Worm (Caenorhabditis elegans) whole organism, early embryonic: ENCODE results near the gene pap-2.

Experiments
- B0310.2 ChIP-seq: sonication (generic microtip); optimal IDR thresholded peaks from 2 replicates; lab custom pipeline; 2016; ENCODE audit warnings: mild to moderate bottlenecking, missing genetic modification characterization, missing compliant biosample characterization
- F13C5.2 ChIP-seq: sonication (generic microtip); optimal IDR thresholded peaks from 2 replicates; lab custom pipeline; 2017; ENCODE audit warnings: mild to moderate bottlenecking, missing genetic modification characterization, inconsistent platforms, missing compliant biosample characterization
- aly-1 ChIP-seq: sonication (generic microtip); optimal IDR thresholded peaks from 2 replicates; lab custom pipeline; 2016; ENCODE audit warnings: missing genetic modification characterization, missing compliant biosample characterization
- ama-1 ChIP-seq: fragments of 150-350 bp; optimal IDR thresholded peaks from 2 replicates; lab custom pipeline; 2014
- ceh-13 ChIP-seq: fragments of 200-800 bp; sonication (Bioruptor generic); optimal IDR thresholded peaks from 2 replicates; lab custom pipeline; 2018; ENCODE audit warnings: mild to moderate bottlenecking, missing genetic modification characterization, missing compliant biosample characterization
- ceh-36 ChIP-seq: sonication (generic microtip); optimal IDR thresholded peaks from 2 replicates; lab custom pipeline; 2016; ENCODE audit warnings: missing genetic modification characterization, inconsistent platforms, missing compliant biosample characterization
- ets-7 ChIP-seq: sonication (generic microtip); optimal IDR thresholded peaks from 2 replicates; lab custom pipeline; 2016; ENCODE audit warnings: missing genotype, missing genetic modification characterization, missing compliant biosample characterization
- flt-1 ChIP-seq: fragments of 200-800 bp; sonication (Bioruptor generic); IDR thresholded peaks from 2 replicates; pipeline ENCODE4 v1.3.6; 2022; ENCODE audit warnings: missing genetic modification characterization, missing compliant biosample characterization
- hmbx-1 ChIP-seq: sonication (generic microtip); optimal IDR thresholded peaks from 2 replicates; lab custom pipeline; 2016; ENCODE audit warnings: mild to moderate bottlenecking, missing genetic modification characterization, missing compliant biosample characterization
- hmg-4 ChIP-seq: fragments of 200-800 bp; sonication (Bioruptor generic); optimal IDR thresholded peaks from 2 replicates; lab custom pipeline; 2018; ENCODE audit warnings: mild to moderate bottlenecking, missing genetic modification characterization, missing compliant biosample characterization
- hnd-1 ChIP-seq: sonication (generic microtip); optimal IDR thresholded peaks from 2 replicates; lab custom pipeline; 2016; ENCODE audit warnings: missing genetic modification characterization, missing compliant biosample characterization
- pes-1 ChIP-seq: fragments of 200-800 bp; sonication (Bioruptor generic); IDR thresholded peaks from 2 replicates; pipeline ENCODE4 v1.3.6; 2022; ENCODE audit warnings: missing genetic modification reagents, missing genetic modification characterization, missing compliant biosample characterization
- scrt-1 ChIP-seq: fragments of 200-800 bp; sonication (Bioruptor generic); IDR thresholded peaks from 2 replicates; pipeline ENCODE4 v1.3.6; 2022; ENCODE audit warnings: missing genetic modification characterization, missing compliant biosample characterization
- sea-1 ChIP-seq: fragments of 200-800 bp; sonication (Bioruptor generic); conservative IDR thresholded peaks from 2 replicates; pipeline ENCODE4 v1.3.6; 2022; ENCODE audit warnings: missing genetic modification characterization, missing compliant biosample characterization
- tbx-11 ChIP-seq: fragments of 200-800 bp; sonication (Bioruptor generic); IDR thresholded peaks from 2 replicates; pipeline ENCODE4 v1.3.6; 2022; ENCODE audit warnings: missing genetic modification characterization, missing compliant biosample characterization
- tbx-37 ChIP-seq: fragments of 200-800 bp; sonication (Bioruptor generic); conservative IDR thresholded peaks from 2 replicates; pipeline ENCODE4 v1.3.6; 2022; ENCODE audit warnings: missing genetic modification reagents, missing genetic modification characterization, missing compliant biosample characterization
- tra-4 ChIP-seq: sonication (generic microtip); optimal IDR thresholded peaks from 2 replicates; lab custom pipeline; 2017; ENCODE audit warnings: missing genetic modification characterization, missing compliant biosample characterization

The pap-2 gene

DNA sequence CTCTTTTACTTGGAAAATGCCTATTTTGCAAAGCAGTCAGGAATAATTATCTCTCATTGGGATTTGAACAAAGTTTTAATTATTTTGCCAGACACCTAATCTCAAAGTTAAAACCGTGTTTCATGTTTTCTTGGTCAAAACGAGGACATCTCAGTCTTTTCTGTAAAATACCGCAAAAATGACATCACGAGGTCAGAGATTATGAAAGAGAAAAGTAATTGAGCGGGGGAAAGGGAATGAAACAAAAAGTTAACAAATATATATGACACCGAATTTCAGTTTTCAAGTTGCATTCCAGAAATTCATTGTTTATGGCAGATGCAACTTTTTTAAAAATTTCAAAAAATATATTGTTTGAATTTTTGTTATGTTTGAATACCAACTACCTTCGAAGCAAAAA lies 6.6 kb downstream of the pap-2 start:
- TF ChIP-seq hmbx-1 (no peak), F13C5.2 (tag; lab: Kevin White, UChicago) (no peak), hmg-4 (GFP tag; lab: Kevin White, UChicago) (no peak), pes-1 (GFP tag; lab: Robert Waterston, UW) (no peak), ceh-13 (GFP tag; lab: Kevin White, UChicago) (no peak), ceh-36 (tag; lab: Kevin White, UChicago) (no peak), B0310.2 (no peak), tbx-37 (GFP tag; lab: Robert Waterston, UW) (no peak), sea-1 (GFP tag; lab: Robert Waterston, UW) (no peak), ama-1 (lab: Kevin White, UChicago) (no peak), aly-1 (no peak), ets-7 (tag; lab: Kevin White, UChicago) (no peak), tra-4 (tag; lab: Kevin White, UChicago) (no peak)

DNA sequence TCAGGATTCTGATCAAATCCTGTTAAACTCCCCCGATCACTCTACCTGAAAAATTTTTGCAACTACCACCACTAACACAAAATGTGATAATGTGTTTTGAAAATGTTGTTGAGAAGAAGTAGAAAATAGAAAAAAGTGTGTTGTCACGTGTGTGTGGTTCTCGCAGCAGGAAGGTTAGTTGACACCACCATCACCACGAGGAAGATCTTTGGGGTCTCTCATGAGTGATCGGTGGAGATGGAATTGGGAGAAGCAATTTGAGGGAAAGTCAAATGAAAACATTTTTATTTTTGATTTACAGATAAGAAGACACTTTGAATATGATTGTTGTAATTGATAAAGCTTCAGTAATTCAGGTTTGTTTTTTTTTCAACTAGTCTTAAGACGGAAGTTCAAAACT lies 7.5 kb downstream of the pap-2 start:
- TF ChIP-seq pes-1 (GFP tag; lab: Robert Waterston, UW): no peak
- TF ChIP-seq hmg-4 (GFP tag; lab: Kevin White, UChicago): no peak
- no peak for TF ChIP-seq flt-1 (GFP tag; lab: Robert Waterston, UW)
- no peak for TF ChIP-seq ets-7 (tag; lab: Kevin White, UChicago)
- no peak for TF ChIP-seq hmbx-1

DNA sequence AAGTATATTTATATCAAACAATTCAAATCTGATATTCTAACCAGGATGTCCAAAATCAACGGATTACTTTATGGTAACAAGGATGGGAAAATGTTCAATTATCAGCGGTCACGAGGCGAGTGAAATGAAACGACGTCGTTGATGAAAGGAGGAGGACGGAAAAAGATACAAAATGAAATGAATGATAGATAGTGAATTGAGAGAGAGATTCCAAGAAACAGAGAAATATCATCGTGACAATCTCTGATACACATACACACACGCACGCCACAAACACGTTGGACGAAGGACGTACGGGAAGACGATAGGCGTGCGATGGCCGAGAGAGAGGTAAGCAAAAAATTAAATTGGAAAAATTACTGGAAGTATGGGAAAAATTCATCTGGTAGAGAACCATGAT lies 8.1 kb downstream of the pap-2 start:
- no peak for TF ChIP-seq ceh-13 (GFP tag; lab: Kevin White, UChicago)
- TF ChIP-seq scrt-1 (GFP tag; lab: Robert Waterston, UW): no peak
- no peak for TF ChIP-seq tra-4 (tag; lab: Kevin White, UChicago)
- no peak for TF ChIP-seq pes-1 (GFP tag; lab: Robert Waterston, UW)
- no peak for TF ChIP-seq sea-1 (GFP tag; lab: Robert Waterston, UW)
- TF ChIP-seq ceh-36 (tag; lab: Kevin White, UChicago): no peak
- TF ChIP-seq hnd-1 (tag; lab: Kevin White, UChicago): no peak
- TF ChIP-seq flt-1 (GFP tag; lab: Robert Waterston, UW): no peak
- no peak for TF ChIP-seq hmbx-1
- no peak for TF ChIP-seq tbx-11 (GFP tag; lab: Robert Waterston, UW)
- no peak for TF ChIP-seq ama-1 (lab: Kevin White, UChicago)
- TF ChIP-seq ets-7 (tag; lab: Kevin White, UChicago): no peak
- TF ChIP-seq B0310.2: no peak
- no peak for TF ChIP-seq aly-1
- TF ChIP-seq F13C5.2 (tag; lab: Kevin White, UChicago): no peak
- TF ChIP-seq tbx-37 (GFP tag; lab: Robert Waterston, UW): no peak

DNA sequence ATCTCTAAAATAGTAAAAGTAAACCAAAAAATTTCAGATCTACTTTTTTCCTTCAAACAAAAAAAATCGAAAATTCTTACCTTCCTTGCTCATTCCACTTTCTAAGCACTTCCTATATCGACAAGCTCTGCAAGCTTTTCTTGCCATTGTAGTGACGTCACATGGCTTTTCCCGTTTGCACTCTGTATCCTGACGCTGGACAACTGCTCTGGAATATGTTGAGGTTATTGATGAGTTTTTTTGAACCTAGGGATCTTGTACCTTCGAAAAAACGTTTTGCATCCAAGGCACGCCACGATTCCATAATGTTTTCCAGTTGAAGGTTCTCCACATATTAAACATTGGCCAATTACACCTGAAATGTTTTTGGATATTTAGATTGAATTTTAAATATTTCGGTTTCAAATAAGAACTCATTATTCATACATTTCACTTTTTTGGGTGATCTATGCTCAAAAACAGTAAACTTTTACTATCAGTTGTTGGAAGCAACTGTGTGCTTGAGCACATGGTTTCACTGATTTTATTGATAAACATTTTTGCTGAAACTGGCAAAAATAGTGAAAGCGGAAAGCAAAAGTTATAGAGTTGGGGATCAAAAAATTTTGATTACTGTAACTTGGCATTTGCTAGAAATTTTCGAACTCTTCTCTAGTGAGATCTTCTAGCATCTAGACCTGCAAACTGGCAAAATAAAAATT lies 9.0 kb downstream of the pap-2 start:
- TF ChIP-seq ets-7 (tag; lab: Kevin White, UChicago): no peak
- TF ChIP-seq pes-1 (GFP tag; lab: Robert Waterston, UW): no peak
- TF ChIP-seq hmbx-1: no peak
- TF ChIP-seq aly-1: no peak
- no peak for TF ChIP-seq F13C5.2 (tag; lab: Kevin White, UChicago)
- TF ChIP-seq hnd-1 (tag; lab: Kevin White, UChicago): no peak
- no peak for TF ChIP-seq flt-1 (GFP tag; lab: Robert Waterston, UW)
- TF ChIP-seq ceh-13 (GFP tag; lab: Kevin White, UChicago): no peak
- TF ChIP-seq tbx-11 (GFP tag; lab: Robert Waterston, UW): no peak
- TF ChIP-seq tbx-37 (GFP tag; lab: Robert Waterston, UW): no peak
- no peak for TF ChIP-seq scrt-1 (GFP tag; lab: Robert Waterston, UW)
- no peak for TF ChIP-seq ama-1 (lab: Kevin White, UChicago)
- TF ChIP-seq hmg-4 (GFP tag; lab: Kevin White, UChicago): no peak
- TF ChIP-seq B0310.2: no peak

DNA sequence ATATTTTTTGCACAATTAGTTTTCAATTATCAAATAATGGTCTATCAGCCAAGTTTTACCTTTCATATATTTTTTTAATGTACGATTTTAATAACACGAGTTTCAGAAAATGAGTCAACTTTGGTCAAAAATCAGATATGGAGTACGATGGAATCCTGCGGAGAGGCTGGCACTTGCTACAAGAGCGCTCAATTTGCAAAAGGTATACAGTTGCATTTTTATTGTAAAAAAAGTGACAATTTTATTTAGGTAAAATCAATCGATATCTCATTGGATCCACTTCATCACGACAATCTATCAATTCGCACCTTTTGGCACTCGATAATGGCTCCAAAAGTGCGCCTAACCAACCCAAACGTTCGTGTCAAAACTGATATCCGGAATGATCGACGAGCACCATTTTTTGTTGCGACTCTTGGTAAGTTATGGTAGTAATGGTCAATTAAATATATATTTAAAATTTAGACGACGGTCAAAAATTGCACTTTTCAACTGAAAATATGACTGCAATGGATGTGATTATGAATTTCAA lies 11.6 kb downstream of the pap-2 start, which contains the start of gene mrpl-53:
TSS of gene mrpl-53 (plus strand) at position 107 of the 532 bp plus-strand sequence.
- no peak for TF ChIP-seq scrt-1 (GFP tag; lab: Robert Waterston, UW)
- no peak for TF ChIP-seq hmg-4 (GFP tag; lab: Kevin White, UChicago)
- no peak for TF ChIP-seq ceh-36 (tag; lab: Kevin White, UChicago)
- no peak for TF ChIP-seq F13C5.2 (tag; lab: Kevin White, UChicago)
- no peak for TF ChIP-seq aly-1
- no peak for TF ChIP-seq tbx-11 (GFP tag; lab: Robert Waterston, UW)
- no peak for TF ChIP-seq hmbx-1
- TF ChIP-seq hnd-1 (tag; lab: Kevin White, UChicago): no peak
- no peak for TF ChIP-seq tra-4 (tag; lab: Kevin White, UChicago)
- TF ChIP-seq flt-1 (GFP tag; lab: Robert Waterston, UW): no peak
- TF ChIP-seq ama-1 (lab: Kevin White, UChicago): no peak
- no peak for TF ChIP-seq ceh-13 (GFP tag; lab: Kevin White, UChicago)
- no peak for TF ChIP-seq B0310.2
- TF ChIP-seq sea-1 (GFP tag; lab: Robert Waterston, UW): no peak
- TF ChIP-seq pes-1 (GFP tag; lab: Robert Waterston, UW): no peak
- TF ChIP-seq tbx-37 (GFP tag; lab: Robert Waterston, UW): no peak
- no peak for TF ChIP-seq ets-7 (tag; lab: Kevin White, UChicago)

DNA sequence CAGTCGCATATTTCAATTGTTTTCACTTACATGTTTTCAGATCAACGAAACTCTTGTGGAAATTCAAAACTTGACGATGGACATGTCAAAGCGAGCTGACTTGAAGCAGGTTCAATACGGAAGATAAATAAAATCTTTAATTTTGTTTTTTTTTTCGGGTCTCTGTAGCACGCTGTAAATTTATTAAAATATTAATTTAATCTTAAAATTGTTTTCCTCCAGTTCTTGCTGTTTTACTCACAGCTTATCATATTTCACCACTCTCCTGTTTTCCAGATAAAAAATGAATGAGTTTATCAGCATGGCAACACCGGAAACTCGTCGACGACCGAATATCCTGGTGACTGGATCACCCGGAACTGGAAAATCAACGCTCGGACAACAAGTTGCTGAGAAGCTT lies 12.8 kb downstream of the pap-2 start, which contains the start of gene E02H1.6:
TSS of gene E02H1.6 (plus strand) at position 301 of the 400 bp plus-strand sequence.
- TF ChIP-seq hmbx-1 (no peak), scrt-1 (GFP tag; lab: Robert Waterston, UW) (no peak), aly-1 (no peak), ets-7 (tag; lab: Kevin White, UChicago) (no peak), hmg-4 (GFP tag; lab: Kevin White, UChicago) (no peak), hnd-1 (tag; lab: Kevin White, UChicago) (no peak), F13C5.2 (tag; lab: Kevin White, UChicago) (no peak), tbx-11 (GFP tag; lab: Robert Waterston, UW) (no peak), ama-1 (lab: Kevin White, UChicago) (no peak), pes-1 (GFP tag; lab: Robert Waterston, UW) (no peak), flt-1 (GFP tag; lab: Robert Waterston, UW) (no peak), tbx-37 (GFP tag; lab: Robert Waterston, UW) (no peak), ceh-36 (tag; lab: Kevin White, UChicago) (no peak), B0310.2 (no peak), sea-1 (GFP tag; lab: Robert Waterston, UW) (no peak), ceh-13 (GFP tag; lab: Kevin White, UChicago) (no peak), tra-4 (tag; lab: Kevin White, UChicago) (no peak)
